Comparison of ENCODE assay signal across 2 fruit fly cellular contexts in genomic region chr3R:15802006-15802405, dm6.
TF ChIP-seq lines count a peak whose summit lies in the region.

CG9593 (plus strand) TSS chr3R:15802275.

- TF ChIP-seq CTCF in whole organism, embryonic (GFP tag; optimal IDR thresholded peaks at IDR 0.05; lab: Kevin White, UChicago), result no peak

TF ChIP-seq in whole organism, embryonic, 481 proteins besides CTCF, POLR2A, EP300 and RAD21:
- TF ChIP-seq CG3407 (GFP tag; optimal IDR thresholded peaks at IDR 0.05; lab: Kevin White, UChicago), result no peak
- TF ChIP-seq CG1024 (GFP tag; IDR thresholded peaks at IDR 0.05; lab: Robert Waterston, UW), result no peak
- TF ChIP-seq CG1602 (GFP tag; optimal IDR thresholded peaks at IDR 0.05; lab: Kevin White, UChicago), result no peak
- no peak for TF ChIP-seq CG34422 (GFP tag; IDR thresholded peaks at IDR 0.05; lab: Robert Waterston, UW)
- no peak for TF ChIP-seq Hsf (GFP tag; optimal IDR thresholded peaks at IDR 0.05; lab: Kevin White, UChicago)
- peak; percentile 94 for TF ChIP-seq twi (tag; optimal IDR thresholded peaks at IDR 0.05; lab: Kevin White, UChicago)
- no peak for TF ChIP-seq TFAM (GFP tag; optimal IDR thresholded peaks at IDR 0.05; lab: Kevin White, UChicago)
- no peak for TF ChIP-seq CG2875 (GFP tag; optimal IDR thresholded peaks at IDR 0.05; lab: Kevin White, UChicago)
TF ChIP-seq in whole organism, embryonic: peak in this region for 1.

TF ChIP-seq in whole organism, prepupa, 60 proteins besides CTCF, POLR2A, EP300 and RAD21:
- TF ChIP-seq Smox (GFP tag; optimal IDR thresholded peaks at IDR 0.05; lab: Kevin White, UChicago) (no peak), Eip78C (GFP tag; lab: Kevin White, UChicago) (peak; percentile 10)
